Worm (Caenorhabditis elegans): ENCODE results near the gene efhd-1.

DNA sequence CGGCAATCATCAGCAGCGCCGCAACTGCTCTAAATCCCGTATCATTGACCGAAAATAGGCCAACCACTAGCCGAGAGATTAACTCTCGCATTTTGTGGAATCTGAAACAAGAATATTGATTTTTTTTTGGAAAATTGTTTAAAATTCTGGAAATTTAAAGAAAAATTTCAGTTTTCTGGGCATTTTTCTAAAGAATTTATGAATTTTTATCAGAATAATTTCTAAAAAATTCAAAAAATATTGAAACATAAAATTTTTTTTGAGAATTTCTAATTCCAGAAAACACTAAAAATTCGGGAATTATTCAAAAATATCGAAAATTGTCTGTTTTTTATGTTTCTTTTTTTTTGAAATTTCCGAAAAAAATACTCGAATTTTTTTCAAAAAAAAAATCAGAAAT is 45.9 kb upstream of the efhd-1 start, which contains the start of gene algn-3:
- no peak for TF ChIP-seq ztf-11 (tag; optimal IDR thresholded peaks at IDR 0.05)
- no peak for TF ChIP-seq nhr-77 (tag; optimal IDR thresholded peaks at IDR 0.05)
- no peak for TF ChIP-seq sptf-1 (tag; optimal IDR thresholded peaks at IDR 0.05)
- TF ChIP-seq snpc-4 (tag; optimal IDR thresholded peaks at IDR 0.05): no peak
- no peak for TF ChIP-seq nhr-76 (tag; optimal IDR thresholded peaks at IDR 0.05)
- no peak for TF ChIP-seq ceh-8 (GFP tag; optimal IDR thresholded peaks at IDR 0.05)
- TF ChIP-seq fkh-10 (GFP tag; optimal IDR thresholded peaks at IDR 0.05): no peak
- no peak for TF ChIP-seq lin-15B (tag; optimal IDR thresholded peaks at IDR 0.05)
- no peak for TF ChIP-seq C04F5.9 (tag; optimal IDR thresholded peaks at IDR 0.05)
